Worm (Caenorhabditis elegans): ENCODE measurements around the gene spp-30.
A peak's percentile ranks its signal among the peaks of the same experiment; 100 is the strongest.

DNA sequence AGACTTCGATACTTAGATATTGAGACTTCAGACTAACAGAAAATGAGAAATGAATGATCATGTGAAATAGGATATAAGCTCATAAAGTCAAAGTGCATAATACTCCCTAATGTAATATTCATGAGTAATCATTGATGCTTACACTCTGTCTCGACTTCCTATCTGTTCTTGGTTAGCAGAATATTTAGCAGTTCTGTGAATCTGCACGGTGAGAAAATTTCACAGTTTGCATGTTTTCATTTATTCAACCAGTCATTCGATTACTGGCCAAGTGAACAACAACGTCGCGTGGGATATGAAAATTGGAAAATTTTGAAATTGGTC is 21.0 kb downstream of the spp-30 start:
- no peak for TF ChIP-seq unc-39 (tag; optimal IDR thresholded peaks at IDR 0.05)
- TF ChIP-seq sem-2 (GFP tag; optimal IDR thresholded peaks at IDR 0.05), result no peak
- no peak for TF ChIP-seq mab-5 (tag; optimal IDR thresholded peaks at IDR 0.05)
- no peak for TF ChIP-seq snpc-4 (tag; optimal IDR thresholded peaks at IDR 0.05)
- no peak for TF ChIP-seq nhr-237 (tag; optimal IDR thresholded peaks at IDR 0.05)
- TF ChIP-seq ham-2 (GFP tag; optimal IDR thresholded peaks at IDR 0.05), result no peak
- TF ChIP-seq mep-1 (tag; optimal IDR thresholded peaks at IDR 0.05), result no peak
- TF ChIP-seq unc-62 (GFP tag; optimal IDR thresholded peaks at IDR 0.05), result no peak
- TF ChIP-seq nhr-76 (tag; optimal IDR thresholded peaks at IDR 0.05), result no peak
- no peak for TF ChIP-seq ceh-83 (GFP tag; optimal IDR thresholded peaks at IDR 0.05)
- TF ChIP-seq flh-1 (GFP tag; optimal IDR thresholded peaks at IDR 0.05), result no peak
- peak; percentile 67 for TF ChIP-seq ces-1 (GFP tag; optimal IDR thresholded peaks at IDR 0.05)
- TF ChIP-seq pha-4 (tag; optimal IDR thresholded peaks at IDR 0.05), result no peak
- no peak for TF ChIP-seq mls-2 (tag; optimal IDR thresholded peaks at IDR 0.05)

Data from whole organism, mixed stage, embryonic.